Fruit fly (Drosophila melanogaster): Measurements from ENCODE around the gene CG31431.

CG31431 gene

dm6 chr3R:21843665-21844064 is 26.8 kb upstream of the CG31431 start, which contains the start of gene Gr93b:
Gr93b (minus strand) TSS chr3R:21843765.
- TF ChIP-seq ss (GFP tag; optimal IDR thresholded peaks at IDR 0.05) (no peak), esn (GFP tag; optimal IDR thresholded peaks at IDR 0.05) (no peak), CG15336 (GFP tag; IDR thresholded peaks at IDR 0.05) (no peak), pdm3 (GFP tag; optimal IDR thresholded peaks at IDR 0.05) (no peak)

- TF ChIP-seq salr (GFP tag; optimal IDR thresholded peaks at IDR 0.05) = no peak
- TF ChIP-seq CG11762 (GFP tag; optimal IDR thresholded peaks at IDR 0.05; ENCODE audit: insufficient read depth) = no peak
Measured at dm6 chr3R:21845165-21845564, 25.3 kb upstream of the CG31431 start, which contains the start of gene Gr93c. Gr93c (minus strand) TSS chr3R:21845265.

- TF ChIP-seq CG31627 (GFP tag; optimal IDR thresholded peaks at IDR 0.05) (no peak), pdm3 (GFP tag; optimal IDR thresholded peaks at IDR 0.05) (no peak), CG11762 (GFP tag; optimal IDR thresholded peaks at IDR 0.05; ENCODE audit: insufficient read depth) (no peak), fd85E (GFP tag; optimal IDR thresholded peaks at IDR 0.05) (no peak), Sox15 (GFP tag; optimal IDR thresholded peaks at IDR 0.05) (no peak), CG15336 (GFP tag; IDR thresholded peaks at IDR 0.05) (no peak), CG6163 (GFP tag; IDR thresholded peaks at IDR 0.05) (no peak), esn (GFP tag; optimal IDR thresholded peaks at IDR 0.05) (no peak), CG11294 (GFP tag; IDR thresholded peaks at IDR 0.05) (no peak), Ets96B (tag; optimal IDR thresholded peaks at IDR 0.05) (no peak), CG1621 (tag; optimal IDR thresholded peaks at IDR 0.05) (no peak), Gug (GFP tag; IDR thresholded peaks at IDR 0.05) (no peak), CG10669 (GFP tag; optimal IDR thresholded peaks at IDR 0.05) (no peak)
Measured at dm6 chr3R:21846559-21846958, 23.9 kb upstream of the CG31431 start, which contains the start of gene Gr93d. Gr93d (minus strand) TSS chr3R:21846659.

- TF ChIP-seq Gug (GFP tag; IDR thresholded peaks at IDR 0.05) = no peak
- no peak for TF ChIP-seq CG10669 (GFP tag; optimal IDR thresholded peaks at IDR 0.05)
- peak; percentile 19; the same call in 1 of the 3 replicates for TF ChIP-seq CG8119 (GFP tag; IDR thresholded peaks at IDR 0.05)
- TF ChIP-seq net (GFP tag; optimal IDR thresholded peaks at IDR 0.05) = no peak
Measured at dm6 chr3R:21847438-21847837, 23.0 kb upstream of the CG31431 start.

dm6 chr3R:21848271-21848670 is 22.2 kb upstream of the CG31431 start:
- peak; percentile 98 for TF ChIP-seq svp (GFP tag)
- TF ChIP-seq Hr4 (GFP tag; optimal IDR thresholded peaks at IDR 0.05) = no peak
- no peak for TF ChIP-seq CG1621 (tag; optimal IDR thresholded peaks at IDR 0.05)
- TF ChIP-seq lz (GFP tag; optimal IDR thresholded peaks at IDR 0.05) = no peak
- no peak for TF ChIP-seq CG6276 (GFP tag; optimal IDR thresholded peaks at IDR 0.05)
- TF ChIP-seq CG6163 (GFP tag; IDR thresholded peaks at IDR 0.05) = peak; percentile 43; the same call in 1 of the 3 replicates
- peak; percentile 54 for TF ChIP-seq Eip78C (GFP tag)
- no peak for TF ChIP-seq CG11762 (GFP tag; optimal IDR thresholded peaks at IDR 0.05; ENCODE audit: insufficient read depth)
- 0 out of 3 replicates have a peak, but pooled peaks have one; percentile 18 for TF ChIP-seq eg (GFP tag; IDR thresholded peaks at IDR 0.05)

- TF ChIP-seq dsx (GFP tag; optimal IDR thresholded peaks at IDR 0.05; ENCODE audit: poor library complexity, severe bottlenecking) = peak; percentile 91
- peak; percentile 94 for TF ChIP-seq fd59A (GFP tag; optimal IDR thresholded peaks at IDR 0.05)
- peak; percentile 98 for TF ChIP-seq Eip75B (GFP tag; optimal IDR thresholded peaks at IDR 0.05)
- peak; percentile 95 for TF ChIP-seq pdm3 (GFP tag; optimal IDR thresholded peaks at IDR 0.05)
- peak; percentile 98 for TF ChIP-seq svp (GFP tag)
- peak; percentile 47 to 97 for TF ChIP-seq salr (GFP tag; optimal IDR thresholded peaks at IDR 0.05)
- peak; percentile 95 for TF ChIP-seq ss (GFP tag; optimal IDR thresholded peaks at IDR 0.05)
- TF ChIP-seq CG3032 (tag; optimal IDR thresholded peaks at IDR 0.05) = peak; percentile 91
- TF ChIP-seq CG6808 (GFP tag; optimal IDR thresholded peaks at IDR 0.05) = peak; percentile 96
- peak; percentile 85 for TF ChIP-seq CG9139 (GFP tag; optimal IDR thresholded peaks at IDR 0.05)
- peak; percentile 83 for TF ChIP-seq CG11294 (GFP tag; IDR thresholded peaks at IDR 0.05)
- peak; percentile 85 for TF ChIP-seq dac (GFP tag; optimal IDR thresholded peaks at IDR 0.05)
- peak; percentile 94 for TF ChIP-seq CG10631 (GFP tag; optimal IDR thresholded peaks at IDR 0.05)
- peak; percentile 95 for TF ChIP-seq Hr4 (GFP tag; optimal IDR thresholded peaks at IDR 0.05)
- peak; percentile 80 for TF ChIP-seq fd85E (GFP tag; optimal IDR thresholded peaks at IDR 0.05)
- peak; percentile 24 for TF ChIP-seq fkh (GFP tag; optimal IDR thresholded peaks at IDR 0.05)
- TF ChIP-seq CG3919 (GFP tag; optimal IDR thresholded peaks at IDR 0.05) = peak; percentile 96
- TF ChIP-seq acj6 (GFP tag; optimal IDR thresholded peaks at IDR 0.05) = peak; percentile 96
- TF ChIP-seq Gug (GFP tag; IDR thresholded peaks at IDR 0.05) = peak; percentile 88
- peak; percentile 94 for TF ChIP-seq cyc (GFP tag; optimal IDR thresholded peaks at IDR 0.05)
- peak; percentile 93 for TF ChIP-seq vri (GFP tag; optimal IDR thresholded peaks at IDR 0.05)
- peak; percentile 17 for TF ChIP-seq Hr38 (GFP tag; optimal IDR thresholded peaks at IDR 0.05)
- peak; percentile 96 for TF ChIP-seq Hr39 (GFP tag; optimal IDR thresholded peaks at IDR 0.05)
- TF ChIP-seq Sox15 (GFP tag; optimal IDR thresholded peaks at IDR 0.05) = peak; percentile 93
- peak; percentile 86 for TF ChIP-seq CG6163 (GFP tag; IDR thresholded peaks at IDR 0.05)
- peak; percentile 91 for TF ChIP-seq Ets96B (tag; optimal IDR thresholded peaks at IDR 0.05)
- peak; percentile 97 for TF ChIP-seq CG34406 (GFP tag; optimal IDR thresholded peaks at IDR 0.05)
Measured at dm6 chr3R:21848987-21849442, 21.5 kb upstream of the CG31431 start.

Data from whole organism, prepupa.